Fruit fly (Drosophila melanogaster): ENCODE measurements around the gene CG9521.

CG9521 gene

dm6 chrX:14827643-14828042, 25.4 kb downstream of the CG9521 start:
- TF ChIP-seq sens (GFP tag) (peak; percentile 22), wor (GFP tag; IDR thresholded peaks at IDR 0.05) (no peak), CG34376 (GFP tag; optimal IDR thresholded peaks at IDR 0.05) (no peak), D19A (tag; optimal IDR thresholded peaks at IDR 0.05) (peak; percentile 19), row (GFP tag; IDR thresholded peaks at IDR 0.05) (0 out of 3 replicates have a peak, but pooled peaks have one; percentile 17), Opbp (GFP tag; IDR thresholded peaks at IDR 0.05; ENCODE audit: partially characterized antibody) (no peak), CG4360 (GFP tag; IDR thresholded peaks at IDR 0.05) (peak; percentile 88), Sox100B (GFP tag; optimal IDR thresholded peaks at IDR 0.05) (no peak), crol (GFP tag; IDR thresholded peaks at IDR 0.05) (no peak)

DNA sequence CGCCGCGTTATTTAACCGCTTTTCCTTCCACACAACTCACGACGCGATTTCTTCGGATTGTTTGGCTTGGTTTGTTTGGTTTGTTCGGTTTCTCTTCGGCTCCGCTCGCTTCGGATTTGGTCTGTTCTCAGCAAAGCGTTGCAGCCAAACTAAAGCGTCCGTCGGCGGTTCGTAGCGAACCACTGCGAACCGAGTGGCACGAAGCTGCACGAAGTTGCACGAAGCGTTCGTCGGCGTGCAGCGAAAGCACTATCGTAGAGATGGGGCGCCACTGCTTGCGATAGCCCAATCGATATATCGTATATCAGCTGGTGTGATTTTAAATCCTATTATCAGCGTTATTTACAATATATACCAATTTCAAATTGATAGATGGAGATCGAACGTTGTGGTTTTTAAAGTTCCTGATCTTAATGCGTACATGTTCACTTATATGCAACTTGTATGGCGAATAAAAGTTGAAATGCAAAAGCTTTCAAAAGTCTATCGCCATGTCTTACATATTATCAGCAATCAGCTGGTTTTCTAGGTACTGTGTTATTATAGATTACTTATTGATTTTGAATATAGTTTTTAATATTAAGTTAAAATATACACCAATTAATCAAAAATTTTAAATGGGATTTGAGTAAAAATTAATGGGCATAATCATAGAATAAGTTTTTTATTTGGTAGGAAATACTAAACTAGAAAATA, 27.0 kb downstream of the CG9521 start, which contains the start of gene rut:
Gene rut, minus strand, starts transcription at position 152 of the 696 bp plus-strand sequence.
- TF ChIP-seq CG31388 (GFP tag; optimal IDR thresholded peaks at IDR 0.05), result no peak
- TF ChIP-seq CG12391 (tag; optimal IDR thresholded peaks at IDR 0.05), result no peak
- TF ChIP-seq CG17328 (GFP tag; IDR thresholded peaks at IDR 0.05), result no peak
- TF ChIP-seq CoRest (tag; optimal IDR thresholded peaks at IDR 0.05), result peak; percentile 20
- TF ChIP-seq CG14710 (tag; optimal IDR thresholded peaks at IDR 0.05), result no peak
- no peak for TF ChIP-seq CrebB (tag; optimal IDR thresholded peaks at IDR 0.05)
- no peak for TF ChIP-seq Fer3 (tag; optimal IDR thresholded peaks at IDR 0.05)
- peak; percentile 95 for TF ChIP-seq Opbp (GFP tag; IDR thresholded peaks at IDR 0.05; ENCODE audit: partially characterized antibody)
- no peak for TF ChIP-seq corto (GFP tag; optimal IDR thresholded peaks at IDR 0.05)
- TF ChIP-seq trem (tag; optimal IDR thresholded peaks at IDR 0.05), result no peak
- TF ChIP-seq dmrt11E (tag; optimal IDR thresholded peaks at IDR 0.05), result no peak
- TF ChIP-seq ci (GFP tag; IDR thresholded peaks at IDR 0.05), result peak; percentile 75; the same call in 2 of the 3 replicates
- no peak for TF ChIP-seq sim (GFP tag; IDR thresholded peaks at IDR 0.05)
- no peak for TF ChIP-seq CG8765 (GFP tag; IDR thresholded peaks at IDR 0.05)
- TF ChIP-seq CG11695 (GFP tag; IDR thresholded peaks at IDR 0.05), result 0 out of 3 replicates have a peak, but pooled peaks have one; percentile 7
- TF ChIP-seq CG34422 (GFP tag; IDR thresholded peaks at IDR 0.05), result peak; percentile 64; the same call in 1 of the 3 replicates
- TF ChIP-seq Tbp (GFP tag; optimal IDR thresholded peaks at IDR 0.05), result no peak
- no peak for TF ChIP-seq Elba2 (GFP tag; optimal IDR thresholded peaks at IDR 0.05)
- peak; percentile 17 for TF ChIP-seq CTCF (GFP tag; optimal IDR thresholded peaks at IDR 0.05)
- TF ChIP-seq Sry-β (GFP tag; optimal IDR thresholded peaks at IDR 0.05), result no peak
- no peak for TF ChIP-seq CG2199 (GFP tag; IDR thresholded peaks at IDR 0.05)
- no peak for TF ChIP-seq CG11560 (tag; IDR thresholded peaks at IDR 0.05)
- TF ChIP-seq Dfd (GFP tag; optimal IDR thresholded peaks at IDR 0.05), result no peak
- no peak; the same call in 1 of the 2 replicates for TF ChIP-seq HLH3B (GFP tag; IDR thresholded peaks at IDR 0.05)
- TF ChIP-seq nerfin-1 (tag; optimal IDR thresholded peaks at IDR 0.05), result no peak
- peak; percentile 43; the same call in 1 of the 2 replicates for TF ChIP-seq MBD-R2 (GFP tag; IDR thresholded peaks at IDR 0.05)
- TF ChIP-seq CG30020 (tag; optimal IDR thresholded peaks at IDR 0.05), result no peak
- peak; percentile 8 for TF ChIP-seq zfh2 (GFP tag; optimal IDR thresholded peaks at IDR 0.05)
- no peak for TF ChIP-seq run (tag; optimal IDR thresholded peaks at IDR 0.05)
- TF ChIP-seq Side (GFP tag; optimal IDR thresholded peaks at IDR 0.05), result no peak
- peak; percentile 97 for TF ChIP-seq bbx (GFP tag; IDR thresholded peaks at IDR 0.05; ENCODE audit: partially characterized antibody)
- no peak for TF ChIP-seq her (GFP tag; optimal IDR thresholded peaks at IDR 0.05)
- TF ChIP-seq CG31365 (tag; optimal IDR thresholded peaks at IDR 0.05), result no peak
- TF ChIP-seq CG7271 (tag; optimal IDR thresholded peaks at IDR 0.05), result no peak
- no peak for TF ChIP-seq CG3726 (GFP tag; IDR thresholded peaks at IDR 0.05)
- peak; percentile 22 for TF ChIP-seq CG18599 (GFP tag; optimal IDR thresholded peaks at IDR 0.05)
- no peak for TF ChIP-seq D19A (tag; optimal IDR thresholded peaks at IDR 0.05)
- TF ChIP-seq emc (GFP tag; optimal IDR thresholded peaks at IDR 0.05), result no peak
- peak; percentile 89 for TF ChIP-seq sna (GFP tag; IDR thresholded peaks at IDR 0.05; ENCODE audit: partially characterized antibody)
- TF ChIP-seq CG8089 (GFP tag; optimal IDR thresholded peaks at IDR 0.05), result no peak
- no peak for TF ChIP-seq C15 (GFP tag; IDR thresholded peaks at IDR 0.05)
- no peak for TF ChIP-seq dysf (GFP tag; IDR thresholded peaks at IDR 0.05)
- peak; percentile 67 for TF ChIP-seq Myb (GFP tag; optimal IDR thresholded peaks at IDR 0.05)

Measured in whole organism, embryonic.